Worm (Caenorhabditis elegans): ENCODE data around the gene C17G10.6.
A peak's percentile ranks its signal among the peaks of the same experiment; 100 is the strongest.

The C17G10.6 gene

ce11 chrII:5574925-5575324 lies 28.2 kb downstream of the C17G10.6 start:
- peak; percentile 26 for TF ChIP-seq elt-2 (tag; optimal IDR thresholded peaks at IDR 0.05)
- TF ChIP-seq ceh-9 (tag; optimal IDR thresholded peaks at IDR 0.05), result no peak
- no peak for TF ChIP-seq nhr-67 (tag; optimal IDR thresholded peaks at IDR 0.05)
- TF ChIP-seq nhr-23 (tag; optimal IDR thresholded peaks at IDR 0.05), result no peak
- no peak for TF ChIP-seq nhr-77 (tag; optimal IDR thresholded peaks at IDR 0.05)
- no peak for TF ChIP-seq ceh-28 (tag; optimal IDR thresholded peaks at IDR 0.05)
- TF ChIP-seq jun-1 (tag; optimal IDR thresholded peaks at IDR 0.05), result no peak
- TF ChIP-seq tbx-2 (tag; optimal IDR thresholded peaks at IDR 0.05), result no peak
- TF ChIP-seq eor-1 (tag; optimal IDR thresholded peaks at IDR 0.05), result no peak
- no peak for TF ChIP-seq lsy-12 (tag; optimal IDR thresholded peaks at IDR 0.05)
- no peak for TF ChIP-seq egl-27 (tag; optimal IDR thresholded peaks at IDR 0.05)
- peak; percentile 13 for TF ChIP-seq nhr-43 (tag; optimal IDR thresholded peaks at IDR 0.05; ENCODE audit: poor library complexity, severe bottlenecking)
- no peak for TF ChIP-seq unc-62 (GFP tag; optimal IDR thresholded peaks at IDR 0.05)
- no peak for TF ChIP-seq fkh-2 (tag; optimal IDR thresholded peaks at IDR 0.05)
- TF ChIP-seq ztf-11 (tag; optimal IDR thresholded peaks at IDR 0.05), result no peak
- TF ChIP-seq sea-2 (GFP tag; optimal IDR thresholded peaks at IDR 0.05), result no peak

DNA sequence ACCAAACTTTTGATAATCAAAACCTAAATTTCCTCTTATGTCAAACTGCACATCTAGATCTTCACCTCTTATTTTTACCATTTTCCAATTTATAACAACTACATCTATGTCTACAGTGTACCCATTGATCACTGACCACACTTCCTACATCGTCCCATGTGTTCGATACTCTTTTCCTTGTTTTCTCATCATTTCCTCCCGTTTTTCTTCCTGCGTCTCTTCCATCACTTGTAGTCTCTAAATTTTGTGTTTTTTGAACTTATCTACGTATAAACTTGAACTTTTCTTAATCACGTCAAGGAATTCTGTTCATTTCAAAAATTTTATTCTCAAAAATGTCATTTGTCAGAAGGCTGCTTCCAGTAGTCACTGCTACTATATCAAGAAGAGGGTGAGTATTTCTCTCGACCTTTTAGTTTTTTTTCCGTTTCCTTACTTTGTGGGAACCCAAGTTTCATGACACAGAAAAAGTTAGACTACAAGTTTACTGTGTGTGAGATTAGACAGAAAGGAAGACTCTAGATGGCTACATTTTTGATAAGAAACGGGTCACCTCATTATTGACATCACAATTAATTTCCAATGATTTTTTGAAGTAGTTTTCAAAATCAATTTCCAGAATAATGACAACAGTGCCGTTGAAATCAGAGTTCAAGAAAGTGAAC lies 30.9 kb downstream of the C17G10.6 start:
- TF ChIP-seq elt-2 (tag; optimal IDR thresholded peaks at IDR 0.05) (peak; percentile 80), skn-1 (tag; optimal IDR thresholded peaks at IDR 0.05) (peak; percentile 48), pha-4 (tag; optimal IDR thresholded peaks at IDR 0.05) (peak; percentile 27), ztf-11 (tag; optimal IDR thresholded peaks at IDR 0.05) (no peak), nfya-1 (tag; optimal IDR thresholded peaks at IDR 0.05; ENCODE audit: insufficient read depth) (peak; percentile 35), ceh-28 (tag; optimal IDR thresholded peaks at IDR 0.05) (no peak), nhr-43 (tag; optimal IDR thresholded peaks at IDR 0.05; ENCODE audit: poor library complexity, severe bottlenecking) (peak; percentile 90), nhr-23 (tag; optimal IDR thresholded peaks at IDR 0.05) (peak; percentile 66), pqm-1 (tag; optimal IDR thresholded peaks at IDR 0.05) (peak; percentile 7)

ce11 chrII:5570272-5570671 lies 32.8 kb downstream of the C17G10.6 start, which contains the start of the genes C17C3.1 and C17C3.15:
Gene C17C3.1, plus strand, starts transcription at chrII:5570572.
Gene C17C3.15, plus strand, starts transcription at chrII:5570654.
- no peak for TF ChIP-seq unc-39 (tag; optimal IDR thresholded peaks at IDR 0.05)
- TF ChIP-seq skn-1 (tag; optimal IDR thresholded peaks at IDR 0.05), result no peak
- no peak for TF ChIP-seq nhr-77 (tag; optimal IDR thresholded peaks at IDR 0.05)
- TF ChIP-seq elt-1 (tag; optimal IDR thresholded peaks at IDR 0.05), result no peak
- no peak for TF ChIP-seq elt-2 (tag; optimal IDR thresholded peaks at IDR 0.05)
- TF ChIP-seq nhr-23 (tag; optimal IDR thresholded peaks at IDR 0.05), result no peak
- no peak for TF ChIP-seq lsy-12 (tag; optimal IDR thresholded peaks at IDR 0.05)
- no peak for TF ChIP-seq nhr-11 (tag; optimal IDR thresholded peaks at IDR 0.05)
- no peak for TF ChIP-seq ceh-16 (tag; optimal IDR thresholded peaks at IDR 0.05)
- no peak for TF ChIP-seq jun-1 (tag; optimal IDR thresholded peaks at IDR 0.05)
- TF ChIP-seq ceh-82 (tag; optimal IDR thresholded peaks at IDR 0.05), result no peak
- TF ChIP-seq nfya-1 (tag; optimal IDR thresholded peaks at IDR 0.05; ENCODE audit: insufficient read depth), result no peak
- no peak for TF ChIP-seq egl-5 (tag; optimal IDR thresholded peaks at IDR 0.05)
- TF ChIP-seq sea-2 (GFP tag; optimal IDR thresholded peaks at IDR 0.05), result no peak
- TF ChIP-seq nhr-76 (tag; optimal IDR thresholded peaks at IDR 0.05), result no peak
- no peak for TF ChIP-seq fkh-2 (tag; optimal IDR thresholded peaks at IDR 0.05)
- TF ChIP-seq nhr-12 (tag; optimal IDR thresholded peaks at IDR 0.05), result no peak
- no peak for TF ChIP-seq nhr-67 (tag; optimal IDR thresholded peaks at IDR 0.05)
- TF ChIP-seq fkh-10 (GFP tag; optimal IDR thresholded peaks at IDR 0.05), result no peak
- TF ChIP-seq tbx-2 (tag; optimal IDR thresholded peaks at IDR 0.05), result no peak

DNA sequence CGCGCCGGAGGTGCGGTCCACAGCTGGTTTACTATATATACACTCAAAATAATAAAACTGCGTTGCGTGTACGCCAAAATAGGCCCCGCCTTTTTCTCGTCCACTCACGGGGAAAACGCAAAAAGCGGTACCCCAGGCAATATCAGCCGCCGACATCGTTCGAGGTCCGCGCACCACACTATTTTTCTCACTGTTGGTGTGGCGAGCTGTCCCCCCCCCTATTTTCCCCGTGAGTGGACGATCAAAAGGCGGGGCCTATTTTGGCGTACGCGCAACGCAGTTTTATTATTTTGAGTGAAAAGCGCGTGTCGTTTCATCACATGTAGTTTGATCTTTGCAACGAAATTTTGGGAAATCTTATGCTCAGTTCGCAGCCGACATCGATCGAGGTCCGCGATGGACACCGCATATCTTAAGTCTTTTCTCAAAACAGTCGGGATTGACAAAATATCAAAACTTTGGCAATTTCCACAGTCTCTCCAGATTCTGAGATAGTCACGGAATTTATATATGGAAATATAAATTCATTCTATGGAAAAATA lies 37.9 kb downstream of the C17G10.6 start:
- TF ChIP-seq lin-39 (tag; optimal IDR thresholded peaks at IDR 0.05) (no peak), egl-5 (tag; optimal IDR thresholded peaks at IDR 0.05) (no peak), nhr-43 (tag; optimal IDR thresholded peaks at IDR 0.05; ENCODE audit: poor library complexity, severe bottlenecking) (no peak), aly-2 (tag; optimal IDR thresholded peaks at IDR 0.05) (no peak), ama-1 (optimal IDR thresholded peaks at IDR 0.05) (no peak)

DNA sequence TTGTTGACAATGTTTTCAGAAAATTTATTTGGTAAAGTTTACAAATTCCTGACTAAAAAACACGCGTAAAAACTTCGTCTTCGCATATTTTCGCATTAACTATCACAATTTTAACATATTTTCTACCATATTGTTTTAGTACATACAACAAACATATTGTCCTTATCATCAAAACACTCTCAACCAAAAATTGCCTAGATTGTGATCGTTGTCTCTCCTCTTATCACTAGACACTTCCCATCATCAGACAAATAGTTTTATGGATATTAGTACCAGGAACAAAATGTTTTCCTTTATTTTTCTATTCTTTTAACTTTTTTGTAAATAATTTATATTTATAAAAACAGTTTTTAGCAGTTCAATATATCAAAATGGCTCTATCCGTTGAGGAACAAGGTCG lies 41.7 kb downstream of the C17G10.6 start, which contains the start of gene C17C3.3:
Gene C17C3.3 (plus strand): TSS at position 346 of the 400 bp plus-strand sequence.
- TF ChIP-seq pha-4 (tag; optimal IDR thresholded peaks at IDR 0.05) (peak; percentile 46), mml-1 (tag; optimal IDR thresholded peaks at IDR 0.05) (no peak), elt-2 (tag; optimal IDR thresholded peaks at IDR 0.05) (peak; percentile 88), lin-39 (tag; optimal IDR thresholded peaks at IDR 0.05) (no peak), pqm-1 (tag; optimal IDR thresholded peaks at IDR 0.05) (peak; percentile 67)
